Fruit fly (Drosophila melanogaster): ENCODE measurements around the gene CG8003.

CG8003 gene

dm6 chr3L:10667341-10667740 is 6.1 kb downstream of the CG8003 start:
- TF ChIP-seq cg (GFP tag; optimal IDR thresholded peaks at IDR 0.05) (peak; percentile 77), nau (GFP tag; optimal IDR thresholded peaks at IDR 0.05) (no peak), Neu2 (GFP tag; optimal IDR thresholded peaks at IDR 0.05; ENCODE audit: borderline replicate concordance) (no peak), corto (GFP tag; optimal IDR thresholded peaks at IDR 0.05) (no peak), Adf1 (GFP tag; IDR thresholded peaks at IDR 0.05) (no peak), CG2712 (tag; optimal IDR thresholded peaks at IDR 0.05) (no peak), Usf (GFP tag; optimal IDR thresholded peaks at IDR 0.05) (no peak), Med (GFP tag) (no peak), CG10321 (GFP tag; IDR thresholded peaks at IDR 0.05) (no peak), CG4360 (GFP tag; IDR thresholded peaks at IDR 0.05) (peak; percentile 35; the same call in 1 of the 2 replicates), E2f1 (GFP tag; IDR thresholded peaks at IDR 0.05) (no peak), stwl (tag; optimal IDR thresholded peaks at IDR 0.05) (no peak), pan (optimal IDR thresholded peaks at IDR 0.05) (no peak), pan (GFP tag; optimal IDR thresholded peaks at IDR 0.05 in 1 of 2, IDR thresholded peaks at IDR 0.05 in 1 of 2) (no peak), CG9437 (GFP tag; optimal IDR thresholded peaks at IDR 0.05) (no peak), CG17385 (GFP tag; optimal IDR thresholded peaks at IDR 0.05) (peak; percentile 45), CG17829 (tag; optimal IDR thresholded peaks at IDR 0.05) (no peak), nom (GFP tag; optimal IDR thresholded peaks at IDR 0.05) (no peak), chinmo (GFP tag; IDR thresholded peaks at IDR 0.05; ENCODE audit: partially characterized antibody) (peak; percentile 86; the same call in 3 of the 4 replicates), CG10274 (GFP tag; optimal IDR thresholded peaks at IDR 0.05) (no peak), CG18476 (GFP tag; optimal IDR thresholded peaks at IDR 0.05) (no peak), Sox102F (GFP tag; optimal IDR thresholded peaks at IDR 0.05) (no peak), lbe (GFP tag; optimal IDR thresholded peaks at IDR 0.05) (no peak), Max (GFP tag; optimal IDR thresholded peaks at IDR 0.05) (no peak), CG16863 (GFP tag; optimal IDR thresholded peaks at IDR 0.05) (no peak), crol (GFP tag; IDR thresholded peaks at IDR 0.05) (peak; percentile 67; the same call in 1 of the 2 replicates), Dip2 (GFP tag; IDR thresholded peaks at IDR 0.05) (no peak), fru (optimal IDR thresholded peaks at IDR 0.05) (no peak), gsb (GFP tag; IDR thresholded peaks at IDR 0.05) (no peak), ewg (GFP tag; optimal IDR thresholded peaks at IDR 0.05) (no peak), her (GFP tag; optimal IDR thresholded peaks at IDR 0.05) (no peak), otp (GFP tag; IDR thresholded peaks at IDR 0.05) (no peak), NC2β (GFP tag; optimal IDR thresholded peaks at IDR 0.05) (no peak), Kr (GFP tag; optimal IDR thresholded peaks at IDR 0.05) (no peak), CG8290 (GFP tag; optimal IDR thresholded peaks at IDR 0.05) (no peak), CG8290 (tag; optimal IDR thresholded peaks at IDR 0.05) (no peak), bbx (GFP tag; IDR thresholded peaks at IDR 0.05; ENCODE audit: partially characterized antibody) (peak; percentile 31; the same call in 1 of the 2 replicates), Fer3 (tag; optimal IDR thresholded peaks at IDR 0.05) (no peak), CG1832 (GFP tag; optimal IDR thresholded peaks at IDR 0.05) (no peak), CG11723 (GFP tag; optimal IDR thresholded peaks at IDR 0.05) (no peak), bcd (GFP tag; optimal IDR thresholded peaks at IDR 0.05) (no peak), chm (GFP tag; IDR thresholded peaks at IDR 0.05) (peak; percentile 39; the same call in 1 of the 2 replicates), gfzf (GFP tag; optimal IDR thresholded peaks at IDR 0.05) (no peak), disco-r (GFP tag; optimal IDR thresholded peaks at IDR 0.05) (no peak), dan (GFP tag; IDR thresholded peaks at IDR 0.05) (no peak), unpg (GFP tag; optimal IDR thresholded peaks at IDR 0.05) (no peak), Rfx (GFP tag; IDR thresholded peaks at IDR 0.05) (no peak; the same call in 1 of the 2 replicates), CG42726 (GFP tag; IDR thresholded peaks at IDR 0.05; ENCODE audit: partially characterized antibody) (0 out of 2 replicates have a peak, but pooled peaks have one; percentile 12), bab2 (GFP tag; optimal IDR thresholded peaks at IDR 0.05) (no peak), CG10147 (GFP tag; optimal IDR thresholded peaks at IDR 0.05) (no peak)

Measured in whole organism, embryonic.